Worm (Caenorhabditis elegans) whole organism, L1 larva: ENCODE measurements around the gene fbxa-48.

Source experiments
- aly-2 ChIP-seq: fragments of 150-350 bp; optimal IDR thresholded peaks from 2 replicates; lab custom pipeline; 2014; ENCODE audit warnings: missing biosample characterization, missing genetic modification characterization
- ama-1 ChIP-seq: fragments of 150-350 bp; optimal IDR thresholded peaks from 2 replicates; lab custom pipeline; 2014
- elt-2 ChIP-seq: sonication (generic microtip); optimal IDR thresholded peaks from 2 replicates; lab custom pipeline; 2016; ENCODE audit warnings: missing genetic modification characterization, mild to moderate bottlenecking, inconsistent platforms, missing compliant biosample characterization, missing genetic modification reagents
- elt-3 ChIP-seq, 6 experiments: fragments of 150-350 bp in 1 of 6; sonication (generic microtip); optimal IDR thresholded peaks; 2 replicates each; lab custom pipeline; 2017 to 2018; ENCODE audit warnings: missing biosample characterization in 6 of 6, missing genetic modification characterization in 6 of 6, inconsistent platforms in 1 of 6
- grh-1 ChIP-seq: fragments of 200-800 bp; sonication (Bioruptor generic); IDR thresholded peaks from 2 replicates; pipeline ENCODE4 v1.3.6; 2022; ENCODE audit warnings: missing genetic modification reagents, missing genetic modification characterization, missing compliant biosample characterization
- lin-13 ChIP-seq: fragments of 150-350 bp; optimal IDR thresholded peaks from 2 replicates; lab custom pipeline; 2014; ENCODE audit warnings: missing biosample characterization, missing genetic modification reagents, missing genetic modification characterization
- lsy-2 ChIP-seq, 2 experiments: fragments of 150-350 bp; optimal IDR thresholded peaks; 2 replicates each; lab custom pipeline; 2014; ENCODE audit warnings: missing biosample characterization in 2 of 2, missing genetic modification characterization in 2 of 2
- nhr-11 ChIP-seq: fragments of 150-350 bp; optimal IDR thresholded peaks from 2 replicates; lab custom pipeline; 2014; ENCODE audit warnings: missing biosample characterization, missing genetic modification characterization
- nhr-237 ChIP-seq: fragments of 150-350 bp; optimal IDR thresholded peaks from 2 replicates; lab custom pipeline; 2014; ENCODE audit warnings: missing biosample characterization, missing genetic modification characterization
- nhr-76 ChIP-seq: sonication (generic microtip); optimal IDR thresholded peaks from 2 replicates; lab custom pipeline; 2017; ENCODE audit warnings: missing biosample characterization, missing genetic modification characterization
- pax-3 ChIP-seq: fragments of 200-800 bp; sonication (Bioruptor generic); optimal IDR thresholded peaks from 2 replicates; lab custom pipeline; 2018; ENCODE audit warnings: mild to moderate bottlenecking, missing genetic modification characterization, moderate library complexity, missing compliant biosample characterization
- snpc-4 ChIP-seq: fragments of 150-350 bp; optimal IDR thresholded peaks from 2 replicates; lab custom pipeline; 2014; ENCODE audit warnings: missing biosample characterization, missing genetic modification characterization
- unc-130 ChIP-seq: fragments of 150-350 bp; optimal IDR thresholded peaks from 2 replicates; lab custom pipeline; 2017; ENCODE audit warnings: missing biosample characterization, missing genetic modification characterization, inconsistent platforms
- unc-62 ChIP-seq: fragments of 150-350 bp; optimal IDR thresholded peaks from 2 replicates; lab custom pipeline; 2014; ENCODE audit warnings: missing biosample characterization, missing genetic modification reagents, missing genetic modification characterization

DNA sequence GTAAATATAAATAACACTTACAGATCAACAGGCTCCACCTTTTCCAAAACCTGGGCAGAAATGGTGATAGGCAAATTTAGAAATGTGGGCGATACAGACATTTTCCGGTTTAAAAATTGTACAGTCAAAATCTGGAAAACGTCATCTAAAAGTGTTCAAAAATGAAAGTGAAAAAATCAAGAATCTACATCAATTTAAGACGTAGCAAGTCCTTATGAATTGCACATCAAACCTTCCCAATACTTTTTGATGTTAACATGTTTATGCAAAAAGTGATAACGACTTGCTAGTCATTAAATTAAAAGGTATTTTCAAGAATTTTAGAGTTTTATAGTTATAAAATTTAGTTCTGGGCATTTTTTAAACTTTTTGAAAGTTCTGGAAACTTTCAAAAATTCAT, 20.6 kb downstream of the fbxa-48 start, which contains the start of gene fbxa-7:
- TF ChIP-seq nhr-237 (tag; lab: Kevin White, UChicago) = no peak
- no peak for TF ChIP-seq elt-3 (tag; optimal IDR thresholded peaks at IDR 0.05; lab: Kevin White, UChicago)
- TF ChIP-seq nhr-76 (tag; lab: Kevin White, UChicago) = no peak
- no peak for TF ChIP-seq grh-1 (GFP tag; lab: Robert Waterston, UW)
- no peak for TF ChIP-seq ama-1 (lab: Kevin White, UChicago)
- no peak for TF ChIP-seq pax-3 (tag; lab: Kevin White, UChicago)
- TF ChIP-seq lin-13 (GFP tag; lab: Kevin White, UChicago) = no peak
- no peak for TF ChIP-seq elt-2
- TF ChIP-seq unc-130 (tag; lab: Kevin White, UChicago) = no peak
- no peak for TF ChIP-seq unc-62 (GFP tag; lab: Kevin White, UChicago)
- no peak for TF ChIP-seq aly-2 (tag; lab: Kevin White, UChicago)
- TF ChIP-seq snpc-4 (tag; lab: Kevin White, UChicago) = no peak
- no peak for TF ChIP-seq nhr-11
- TF ChIP-seq lsy-2 (tag; optimal IDR thresholded peaks at IDR 0.05; lab: Kevin White, UChicago) = no peak
